Fruit fly (Drosophila melanogaster): ENCODE results near the gene CCT6.

The CCT6 gene

DNA sequence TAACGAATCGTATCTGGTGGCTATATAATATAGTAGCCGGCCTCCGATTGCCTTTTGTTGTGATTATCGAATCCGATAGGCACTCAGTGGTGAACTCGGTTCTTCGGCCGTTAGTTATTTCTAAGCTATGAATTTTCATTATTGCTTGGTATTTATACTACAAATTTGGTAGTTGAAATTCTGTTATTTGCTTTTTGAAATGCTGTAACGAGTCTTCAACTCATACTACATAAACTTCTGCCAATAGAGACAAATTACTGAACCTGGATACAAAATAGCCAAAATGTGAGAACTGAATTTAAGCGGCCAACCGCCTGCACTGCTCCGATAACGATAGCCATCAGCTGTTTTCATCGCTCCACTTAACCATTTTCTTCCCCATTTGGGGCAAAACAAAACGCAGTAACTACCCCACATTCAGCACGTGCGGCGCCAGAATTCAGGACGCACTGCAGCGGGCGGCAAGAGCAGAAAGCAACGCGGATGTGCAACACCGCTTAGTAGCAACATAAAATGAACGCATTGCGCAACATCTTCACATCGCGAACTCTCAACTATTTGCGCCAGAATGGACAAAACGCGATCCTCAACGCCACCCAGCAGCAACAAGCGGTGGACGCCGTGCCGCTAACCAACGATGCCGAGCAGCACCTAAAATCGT lies 7.4 kb upstream of the CCT6 start, which contains the start of the genes CG11679 and CG8206 (continued):
- no peak for TF ChIP-seq Oaz (GFP tag; IDR thresholded peaks at IDR 0.05)
- TF ChIP-seq hbn (GFP tag; IDR thresholded peaks at IDR 0.05; ENCODE audit: partially characterized antibody) = no peak
- TF ChIP-seq exex (tag; optimal IDR thresholded peaks at IDR 0.05) = peak; percentile 26
- TF ChIP-seq dmrt99B (tag; optimal IDR thresholded peaks at IDR 0.05) = peak; percentile 35
- no peak for TF ChIP-seq CG32767 (GFP tag; IDR thresholded peaks at IDR 0.05)
- peak; percentile 31 for TF ChIP-seq CG30020 (tag; optimal IDR thresholded peaks at IDR 0.05)
- no peak for TF ChIP-seq kah (GFP tag; optimal IDR thresholded peaks at IDR 0.05)
- peak; percentile 5 for TF ChIP-seq CG4617 (GFP tag; optimal IDR thresholded peaks at IDR 0.05; ENCODE audit: borderline replicate concordance)
- no peak for TF ChIP-seq NC2α (GFP tag; optimal IDR thresholded peaks at IDR 0.05)
- no peak for TF ChIP-seq eve (GFP tag; optimal IDR thresholded peaks at IDR 0.05)
- TF ChIP-seq ems (GFP tag; optimal IDR thresholded peaks at IDR 0.05) = no peak
- TF ChIP-seq pfk (GFP tag; optimal IDR thresholded peaks at IDR 0.05) = no peak
- TF ChIP-seq wor (GFP tag; IDR thresholded peaks at IDR 0.05) = no peak
- TF ChIP-seq CG17359 (tag; optimal IDR thresholded peaks at IDR 0.05) = no peak
- TF ChIP-seq CG11560 (tag; IDR thresholded peaks at IDR 0.05) = no peak
- TF ChIP-seq E2f2 (GFP tag; IDR thresholded peaks at IDR 0.05) = 0 out of 2 replicates have a peak, but pooled peaks have one; percentile 17
- TF ChIP-seq crol (GFP tag; IDR thresholded peaks at IDR 0.05) = no peak
- no peak for TF ChIP-seq hb (GFP tag; IDR thresholded peaks at IDR 0.05; ENCODE audit: partially characterized antibody)
- TF ChIP-seq HLH54F (GFP tag; optimal IDR thresholded peaks at IDR 0.05) = peak; percentile 39
- no peak for TF ChIP-seq CG8089 (GFP tag; optimal IDR thresholded peaks at IDR 0.05)
- no peak for TF ChIP-seq schlank (tag; optimal IDR thresholded peaks at IDR 0.05)
- peak; percentile 54 for TF ChIP-seq Scr (GFP tag; IDR thresholded peaks at IDR 0.05; ENCODE audit: partially characterized antibody)
- no peak for TF ChIP-seq CrebB (tag; optimal IDR thresholded peaks at IDR 0.05)
- no peak for TF ChIP-seq CG1233 (GFP tag; optimal IDR thresholded peaks at IDR 0.05)
- no peak for TF ChIP-seq org-1 (GFP tag; optimal IDR thresholded peaks at IDR 0.05)
- no peak for TF ChIP-seq CG11696 (GFP tag; IDR thresholded peaks at IDR 0.05)
- no peak for TF ChIP-seq fd3F (GFP tag; optimal IDR thresholded peaks at IDR 0.05)
- no peak for TF ChIP-seq slp2 (GFP tag; optimal IDR thresholded peaks at IDR 0.05)
- TF ChIP-seq CG17912 (GFP tag; optimal IDR thresholded peaks at IDR 0.05) = peak; percentile 9
- no peak for TF ChIP-seq mirr (GFP tag; optimal IDR thresholded peaks at IDR 0.05)
- peak; percentile 51 for TF ChIP-seq jumu (GFP tag; optimal IDR thresholded peaks at IDR 0.05)
- TF ChIP-seq cad (GFP tag; optimal IDR thresholded peaks at IDR 0.05) = no peak
- TF ChIP-seq dm (GFP tag; optimal IDR thresholded peaks at IDR 0.05) = no peak
- no peak for TF ChIP-seq Opbp (GFP tag; IDR thresholded peaks at IDR 0.05; ENCODE audit: partially characterized antibody)
- peak; percentile 33; the same call in 1 of the 2 replicates for TF ChIP-seq lmd (GFP tag; IDR thresholded peaks at IDR 0.05)
- peak; percentile 60 for TF ChIP-seq Sin3A (optimal IDR thresholded peaks at IDR 0.05)
- no peak for TF ChIP-seq so (GFP tag; IDR thresholded peaks at IDR 0.05)
- no peak for TF ChIP-seq Ravus (GFP tag; IDR thresholded peaks at IDR 0.05)
- no peak for TF ChIP-seq yki (optimal IDR thresholded peaks at IDR 0.05)
- no peak for TF ChIP-seq CG3726 (GFP tag; IDR thresholded peaks at IDR 0.05)
- TF ChIP-seq btn (GFP tag; optimal IDR thresholded peaks at IDR 0.05) = no peak
- TF ChIP-seq gcm2 (GFP tag; optimal IDR thresholded peaks at IDR 0.05) = no peak
- TF ChIP-seq CG8478 (optimal IDR thresholded peaks at IDR 0.05) = no peak
- TF ChIP-seq CG16813 (GFP tag; IDR thresholded peaks at IDR 0.05; ENCODE audit: partially characterized antibody) = peak; percentile 39; the same call in 2 of the 3 replicates
- TF ChIP-seq CG7786 (GFP tag; optimal IDR thresholded peaks at IDR 0.05) = peak; percentile 54
- TF ChIP-seq ac (GFP tag; optimal IDR thresholded peaks at IDR 0.05) = no peak
- peak in 1 of 2 experiments; percentile 36 for TF ChIP-seq tll (GFP tag; optimal IDR thresholded peaks at IDR 0.05)
- no peak for TF ChIP-seq ham (GFP tag; IDR thresholded peaks at IDR 0.05)
- TF ChIP-seq CG10366 (GFP tag; IDR thresholded peaks at IDR 0.05) = no peak
- peak; percentile 40 for TF ChIP-seq CG34376 (GFP tag; optimal IDR thresholded peaks at IDR 0.05)
- no peak for TF ChIP-seq Neu2 (GFP tag; optimal IDR thresholded peaks at IDR 0.05; ENCODE audit: borderline replicate concordance)
- no peak for TF ChIP-seq ab (GFP tag; optimal IDR thresholded peaks at IDR 0.05)

Data from whole organism, embryonic.